Worm (Caenorhabditis elegans) whole organism, L4 larva: ENCODE measurements around the gene npp-24.

ENCODE experiments used
- F37D6.2 ChIP-seq: sonication (generic microtip); optimal IDR thresholded peaks from 2 replicates; lab custom pipeline; 2016; ENCODE audit warnings: mild to moderate bottlenecking, missing genetic modification characterization, missing compliant biosample characterization
- daf-16 ChIP-seq, 3 experiments: sonication (generic microtip); optimal IDR thresholded peaks; 2 replicates each; lab custom pipeline; 2016 to 2017; ENCODE audit warnings: missing genetic modification characterization in 3 of 3, missing genetic modification reagents in 3 of 3, mild to moderate bottlenecking in 2 of 3, missing compliant biosample characterization in 2 of 3, missing biosample characterization in 1 of 3, moderate library complexity in 1 of 3
- dmd-6 ChIP-seq: fragments of 200-800 bp; sonication (Bioruptor generic); IDR thresholded peaks from 2 replicates; pipeline ENCODE4 v1.3.6; 2022; ENCODE audit warnings: missing genetic modification reagents, missing genetic modification characterization, missing compliant biosample characterization
- dve-1 ChIP-seq: sonication (generic microtip); optimal IDR thresholded peaks from 2 replicates; lab custom pipeline; 2017; ENCODE audit warnings: antibody characterized with exemption, mild to moderate bottlenecking, missing genetic modification characterization, missing compliant biosample characterization; ENCODE audit not compliant: insufficient read depth
- hlh-11 ChIP-seq: fragments of 200-800 bp; sonication (Bioruptor generic); optimal IDR thresholded peaks from 2 replicates; lab custom pipeline; 2018; ENCODE audit warnings: mild to moderate bottlenecking, missing genetic modification characterization, missing compliant biosample characterization
- hlh-30 ChIP-seq: sonication (generic microtip); optimal IDR thresholded peaks from 2 replicates; lab custom pipeline; 2017; ENCODE audit warnings: antibody characterized with exemption, mild to moderate bottlenecking, missing genetic modification characterization, missing compliant biosample characterization; ENCODE audit not compliant: insufficient read depth
- lin-1 ChIP-seq: fragments of 200-800 bp; sonication (Bioruptor generic); IDR thresholded peaks from 2 replicates; pipeline ENCODE4 v1.3.6; 2022; ENCODE audit warnings: missing genetic modification reagents, missing genetic modification characterization, missing compliant biosample characterization
- mdl-1 ChIP-seq, 2 experiments: fragments of 150-350 bp in 1 of 2; sonication (generic microtip) in 1 of 2; optimal IDR thresholded peaks; 2 replicates each; lab custom pipeline; 2014 to 2017; ENCODE audit warnings: missing biosample characterization in 2 of 2, missing genetic modification characterization in 2 of 2
- mes-2 ChIP-seq: sonication (generic microtip); optimal IDR thresholded peaks from 2 replicates; lab custom pipeline; 2016; ENCODE audit warnings: missing genotype, mild to moderate bottlenecking, missing genetic modification characterization, missing compliant biosample characterization; ENCODE audit not compliant: poor library complexity, severe bottlenecking
- mxl-3 ChIP-seq: fragments of 200-800 bp; sonication (Bioruptor generic); optimal IDR thresholded peaks from 2 replicates; lab custom pipeline; 2018; ENCODE audit warnings: mild to moderate bottlenecking, missing genetic modification characterization, missing compliant biosample characterization
- nhr-28 ChIP-seq: fragments of 150-350 bp; optimal IDR thresholded peaks from 2 replicates; lab custom pipeline; 2014; ENCODE audit warnings: missing biosample characterization, missing genetic modification characterization
- nhr-42 ChIP-seq: fragments of 200-800 bp; sonication (Bioruptor generic); IDR thresholded peaks from 2 replicates; pipeline ENCODE4 v1.3.6; 2022; ENCODE audit warnings: missing genetic modification characterization, missing compliant biosample characterization
- nhr-77 ChIP-seq: fragments of 150-350 bp; optimal IDR thresholded peaks from 2 replicates; lab custom pipeline; 2014; ENCODE audit warnings: missing biosample characterization, missing genetic modification characterization
- pqm-1 ChIP-seq: sonication (generic microtip); optimal IDR thresholded peaks from 2 replicates; lab custom pipeline; 2017; ENCODE audit warnings: missing biosample characterization, missing genetic modification characterization
- snpc-1.2 ChIP-seq: fragments of 200-800 bp; sonication (Bioruptor generic); IDR thresholded peaks from 2 replicates; pipeline ENCODE4 v1.3.6; 2022; ENCODE audit warnings: missing genetic modification reagents, missing genetic modification characterization, missing compliant biosample characterization
- ztf-11 ChIP-seq: fragments of 150-350 bp; optimal IDR thresholded peaks from 2 replicates; lab custom pipeline; 2014; ENCODE audit warnings: missing biosample characterization, missing genetic modification characterization

The npp-24 gene

DNA sequence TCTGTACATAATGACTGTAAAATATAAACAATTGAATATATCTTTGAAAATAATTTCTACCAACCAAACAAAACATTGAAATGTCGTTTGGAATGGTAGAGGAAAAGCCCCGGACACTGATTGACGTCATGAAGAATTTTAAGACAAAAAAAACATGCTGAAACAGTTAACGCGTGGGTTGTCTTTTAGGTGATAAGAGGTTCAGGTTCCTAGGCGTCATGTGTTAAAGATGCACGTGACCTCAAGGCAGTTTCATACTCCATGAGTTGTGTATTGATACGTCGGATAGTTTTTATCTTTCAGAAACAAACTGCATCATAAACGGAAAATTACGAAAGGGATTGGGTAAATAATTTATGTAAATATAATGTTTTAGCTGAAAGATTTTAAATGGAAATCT lies 51.5 kb downstream of the npp-24 start:
- no peak for TF ChIP-seq nhr-42
- peak; percentile 48 for TF ChIP-seq hlh-11 (tag; lab: Kevin White, UChicago)
- TF ChIP-seq lin-1 = 0 out of 2 replicates have a peak, but pooled peaks have one; percentile 25
- no peak for TF ChIP-seq daf-16 (GFP tag; optimal IDR thresholded peaks at IDR 0.05; lab: Kevin White, UChicago)
- peak; percentile 79 for TF ChIP-seq daf-16 (tag; optimal IDR thresholded peaks at IDR 0.05; lab: Kevin White, UChicago)
- TF ChIP-seq F37D6.2 (tag; lab: Kevin White, UChicago) = no peak
- TF ChIP-seq dve-1 (tag; lab: Kevin White, UChicago) = peak; percentile 83
- TF ChIP-seq mdl-1 (tag; optimal IDR thresholded peaks at IDR 0.05; lab: Kevin White, UChicago) = peak in 1 of 2 experiments; percentile 34
- no peak for TF ChIP-seq mes-2 (tag; lab: Kevin White, UChicago)
- peak; percentile 67 for TF ChIP-seq dmd-6
- TF ChIP-seq hlh-30 = peak; percentile 59
- TF ChIP-seq nhr-28 (tag; lab: Kevin White, UChicago) = peak; percentile 6
- peak; percentile 60 for TF ChIP-seq nhr-77 (tag; lab: Kevin White, UChicago)
- TF ChIP-seq ztf-11 (tag; lab: Kevin White, UChicago) = no peak
- no peak for TF ChIP-seq snpc-1.2 (GFP tag; lab: Robert Waterston, UW)
- TF ChIP-seq mxl-3 = no peak
- TF ChIP-seq pqm-1 = peak; percentile 73
